Fruit fly (Drosophila melanogaster): ENCODE measurements around the gene Nepl17.
A peak's percentile ranks its signal among the peaks of the same experiment; 100 is the strongest.

Nepl17 gene

dm6 chr3R:28888561-28889426, 16.1 kb downstream of the Nepl17 start (continued):
- TF ChIP-seq CG8281 (tag; optimal IDR thresholded peaks at IDR 0.05) (peak; percentile 58), gcm (GFP tag; optimal IDR thresholded peaks at IDR 0.05) (peak; percentile 71), CG30431 (GFP tag; optimal IDR thresholded peaks at IDR 0.05) (peak; percentile 28), pita (GFP tag; optimal IDR thresholded peaks at IDR 0.05) (no peak), cas (GFP tag; IDR thresholded peaks at IDR 0.05) (peak; percentile 63; the same call in 1 of the 2 replicates), ERR (GFP tag; optimal IDR thresholded peaks at IDR 0.05) (peak; percentile 75), pros (GFP tag; optimal IDR thresholded peaks at IDR 0.05) (peak; percentile 42), nau (GFP tag; optimal IDR thresholded peaks at IDR 0.05) (peak; percentile 64), Hr51 (GFP tag; optimal IDR thresholded peaks at IDR 0.05) (peak; percentile 61 to 66), B-H2 (GFP tag; optimal IDR thresholded peaks at IDR 0.05) (peak; percentile 83), fd96Cb (tag; optimal IDR thresholded peaks at IDR 0.05) (peak; percentile 71), Dref (GFP tag; IDR thresholded peaks at IDR 0.05) (peak; percentile 37; the same call in 1 of the 2 replicates), ind (GFP tag; optimal IDR thresholded peaks at IDR 0.05) (peak; percentile 91), cato (GFP tag; optimal IDR thresholded peaks at IDR 0.05; ENCODE audit: borderline replicate concordance) (peak; percentile 22), CG3065 (GFP tag; optimal IDR thresholded peaks at IDR 0.05) (peak; percentile 4), Chrac-16 (GFP tag; optimal IDR thresholded peaks at IDR 0.05) (peak; percentile 76), CG18262 (tag; optimal IDR thresholded peaks at IDR 0.05) (peak; percentile 63), CG7839 (tag; optimal IDR thresholded peaks at IDR 0.05) (peak; percentile 79), CG8359 (GFP tag; optimal IDR thresholded peaks at IDR 0.05; ENCODE audit: borderline replicate concordance) (peak; percentile 19), CG5245 (GFP tag; optimal IDR thresholded peaks at IDR 0.05) (peak; percentile 80), nerfin-2 (GFP tag; IDR thresholded peaks at IDR 0.05; ENCODE audit: partially characterized antibody) (no peak), hth (optimal IDR thresholded peaks at IDR 0.05) (no peak), CG9437 (GFP tag; optimal IDR thresholded peaks at IDR 0.05) (peak; percentile 78), Eip74EF (GFP tag; optimal IDR thresholded peaks at IDR 0.05) (peak in 1 of 2 experiments; percentile 68), CG16813 (GFP tag; IDR thresholded peaks at IDR 0.05; ENCODE audit: partially characterized antibody) (no peak), dan (GFP tag; IDR thresholded peaks at IDR 0.05) (no peak), peb (GFP tag; IDR thresholded peaks at IDR 0.05) (peak; percentile 29; the same call in 1 of the 2 replicates), odd (GFP tag; optimal IDR thresholded peaks at IDR 0.05) (peak; percentile 58), CG1529 (GFP tag; optimal IDR thresholded peaks at IDR 0.05) (peak; percentile 56), CG4730 (GFP tag; IDR thresholded peaks at IDR 0.05) (peak; percentile 42; the same call in 1 of the 2 replicates), CG32767 (GFP tag; IDR thresholded peaks at IDR 0.05) (peak; percentile 35; the same call in 1 of the 2 replicates), Dp (GFP tag; optimal IDR thresholded peaks at IDR 0.05) (no peak), CG7372 (GFP tag; IDR thresholded peaks at IDR 0.05) (peak; percentile 73), Dll (GFP tag; IDR thresholded peaks at IDR 0.05; ENCODE audit: partially characterized antibody) (0 out of 4 replicates have a peak, but pooled peaks have one; percentile 37), CG14050 (GFP tag; IDR thresholded peaks at IDR 0.05) (peak; percentile 56; the same call in 2 of the 3 replicates), tap (tag; optimal IDR thresholded peaks at IDR 0.05) (peak; percentile 65), BEAF-32 (GFP tag; optimal IDR thresholded peaks at IDR 0.05) (peak; percentile 39), CG12104 (GFP tag; optimal IDR thresholded peaks at IDR 0.05) (peak; percentile 82), Rx (GFP tag; IDR thresholded peaks at IDR 0.05) (0 out of 2 replicates have a peak, but pooled peaks have one; percentile 30), CG12744 (GFP tag; optimal IDR thresholded peaks at IDR 0.05) (peak; percentile 16), Hand (GFP tag; optimal IDR thresholded peaks at IDR 0.05) (peak; percentile 42), CG12769 (tag; optimal IDR thresholded peaks at IDR 0.05) (peak; percentile 72), tll (GFP tag; optimal IDR thresholded peaks at IDR 0.05) (no peak), bbx (GFP tag; IDR thresholded peaks at IDR 0.05; ENCODE audit: partially characterized antibody) (no peak), Elba2 (GFP tag; optimal IDR thresholded peaks at IDR 0.05) (no peak), fd3F (GFP tag; optimal IDR thresholded peaks at IDR 0.05) (peak; percentile 70), slp2 (GFP tag; optimal IDR thresholded peaks at IDR 0.05) (peak; percentile 81)
